Fruit fly (Drosophila melanogaster) whole organism, embryonic: ENCODE data around the gene CG5861.

Experiments
- Asciz ChIP-seq: fragments of 200-800 bp; sonication (Bioruptor generic); optimal IDR thresholded peaks from 2 replicates; lab custom pipeline; 2017; ENCODE audit warnings: missing biosample characterization, mild to moderate bottlenecking, missing genetic modification characterization, missing genetic modification reagents
- CG11696 ChIP-seq: fragments of 200-800 bp; sonication (Bioruptor generic); IDR thresholded peaks from 2 replicates; pipeline ENCODE4 v1.3.6; 2022; ENCODE audit warnings: missing biosample characterization, missing genetic modification characterization
- CG11723 ChIP-seq: fragments of 200-800 bp; sonication (Bioruptor generic); optimal IDR thresholded peaks from 2 replicates; lab custom pipeline; 2017; ENCODE audit warnings: missing biosample characterization, mild to moderate bottlenecking, missing genetic modification characterization
- CG13624 ChIP-seq: fragments of 200-800 bp; sonication (Bioruptor generic); optimal IDR thresholded peaks from 2 replicates; lab custom pipeline; 2016; ENCODE audit warnings: missing biosample characterization, missing genetic modification characterization
- CG13775 ChIP-seq: fragments of 200-800 bp; sonication (Bioruptor generic); optimal IDR thresholded peaks from 3 replicates; lab custom pipeline; 2017; ENCODE audit warnings: missing biosample characterization, mild to moderate bottlenecking, missing genetic modification characterization
- CG14667 ChIP-seq: fragments of 200-800 bp; sonication (Bioruptor generic); IDR thresholded peaks from 2 replicates; pipeline ENCODE4 v1.3.6; 2022; ENCODE audit warnings: missing biosample characterization, missing genetic modification characterization
- CG15073 ChIP-seq: fragments of 200-800 bp; sonication (Bioruptor generic); optimal IDR thresholded peaks from 2 replicates; lab custom pipeline; 2016; ENCODE audit warnings: missing biosample characterization, missing genetic modification characterization
- CG16813 ChIP-seq: fragments of 200-800 bp; sonication (Bioruptor generic); IDR thresholded peaks from 3 replicates; pipeline ENCODE4 v1.3.6; 2022; ENCODE audit warnings: missing biosample characterization, missing genetic modification characterization; ENCODE audit not compliant: partially characterized antibody
- CG18476 ChIP-seq: fragments of 200-800 bp; sonication (Bioruptor generic); optimal IDR thresholded peaks from 2 replicates; lab custom pipeline; 2016; ENCODE audit warnings: missing biosample characterization, mild to moderate bottlenecking, missing genetic modification characterization
- CG2199 ChIP-seq: fragments of 200-800 bp; sonication (Bioruptor generic); IDR thresholded peaks from 3 replicates; pipeline ENCODE4 v1.3.6; 2022; ENCODE audit warnings: missing biosample characterization, missing genetic modification characterization
- CG32772 ChIP-seq: fragments of 200-800 bp; sonication (Bioruptor generic); IDR thresholded peaks from 2 replicates; pipeline ENCODE4 v1.3.6; 2022; ENCODE audit warnings: missing biosample characterization, missing genetic modification characterization
- CG6254 ChIP-seq: fragments of 200-800 bp; sonication (Bioruptor generic); optimal IDR thresholded peaks from 3 replicates; lab custom pipeline; 2017; ENCODE audit warnings: mild to moderate bottlenecking, missing biosample characterization, missing genetic modification reagents, missing genetic modification characterization
- CG7556 ChIP-seq: fragments of 200-800 bp; sonication (Bioruptor generic); optimal IDR thresholded peaks from 2 replicates; lab custom pipeline; 2017; ENCODE audit warnings: missing biosample characterization, mild to moderate bottlenecking, missing genetic modification characterization
- CG8359 ChIP-seq: fragments of 200-800 bp; sonication (Bioruptor generic); optimal IDR thresholded peaks from 2 replicates; lab custom pipeline; 2017; ENCODE audit warnings: missing biosample characterization, mild to moderate bottlenecking, missing genetic modification characterization, borderline replicate concordance
- CG8478 ChIP-seq: fragments of >200 bp; optimal IDR thresholded peaks from 2 replicates; lab custom pipeline; 2018
- CG8924 ChIP-seq: fragments of 200-800 bp; optimal IDR thresholded peaks from 3 replicates; lab custom pipeline; 2019; ENCODE audit warnings: missing biosample characterization, mild to moderate bottlenecking, missing genetic modification characterization, moderate library complexity
- CG9215 ChIP-seq: fragments of 200-800 bp; sonication (Bioruptor generic); IDR thresholded peaks from 2 replicates; pipeline ENCODE4 v1.3.6; 2022; ENCODE audit warnings: missing biosample characterization, missing genetic modification characterization
- CG9932 ChIP-seq: fragments of 200-800 bp; sonication (Bioruptor generic); IDR thresholded peaks from 2 replicates; pipeline ENCODE4 v1.3.6; 2022; ENCODE audit warnings: missing biosample characterization, missing genetic modification characterization
- CTCF ChIP-seq: fragments of 200-800 bp; sonication (Bioruptor generic); optimal IDR thresholded peaks from 2 replicates; lab custom pipeline; 2017; ENCODE audit warnings: missing biosample characterization, mild to moderate bottlenecking, missing genetic modification characterization, moderate library complexity
- Dbx ChIP-seq: fragments of 200-800 bp; sonication (Bioruptor generic); IDR thresholded peaks from 3 replicates; pipeline ENCODE4 v1.3.6; 2022; ENCODE audit warnings: missing biosample characterization, missing genetic modification characterization
- Dip3 ChIP-seq: fragments of 200-800 bp; sonication (Bioruptor generic); optimal IDR thresholded peaks from 3 replicates; lab custom pipeline; 2016; ENCODE audit warnings: missing biosample characterization, missing genetic modification characterization
- Dref ChIP-seq: fragments of 200-800 bp; sonication (Bioruptor generic); IDR thresholded peaks from 2 replicates; pipeline ENCODE4 v1.3.6; 2022; ENCODE audit warnings: missing biosample characterization, missing genetic modification characterization
- ERR ChIP-seq: fragments of 200-800 bp; sonication (Bioruptor generic); optimal IDR thresholded peaks from 2 replicates; lab custom pipeline; 2016; ENCODE audit warnings: missing biosample characterization, missing genetic modification characterization
- Hey ChIP-seq: fragments of 200-800 bp; sonication (Bioruptor generic); optimal IDR thresholded peaks from 3 replicates; lab custom pipeline; 2018; ENCODE audit warnings: missing biosample characterization, mild to moderate bottlenecking, missing genetic modification characterization
- Hsf ChIP-seq: fragments of 200-800 bp; sonication (Bioruptor generic); optimal IDR thresholded peaks from 3 replicates; lab custom pipeline; 2016; ENCODE audit warnings: missing biosample characterization, missing genetic modification characterization
- MESR4 ChIP-seq: fragments of 200-800 bp; sonication (Bioruptor generic); optimal IDR thresholded peaks from 2 replicates; lab custom pipeline; 2018; ENCODE audit warnings: missing biosample characterization, mild to moderate bottlenecking, missing genetic modification characterization, moderate library complexity
- Mad ChIP-seq: fragments of 200-800 bp; sonication (Bioruptor generic); optimal IDR thresholded peaks from 2 replicates; lab custom pipeline; 2016; ENCODE audit warnings: missing biosample characterization, missing genetic modification characterization
- Meics ChIP-seq: fragments of 200-800 bp; sonication (Bioruptor generic); optimal IDR thresholded peaks from 2 replicates; lab custom pipeline; 2017; ENCODE audit warnings: missing biosample characterization, mild to moderate bottlenecking, missing genetic modification characterization
- NC2β ChIP-seq: fragments of 200-800 bp; sonication (Bioruptor generic); optimal IDR thresholded peaks from 2 replicates; lab custom pipeline; 2016; ENCODE audit warnings: missing biosample characterization, missing genetic modification characterization
- Oli ChIP-seq: fragments of 200-800 bp; sonication (Bioruptor generic); optimal IDR thresholded peaks from 2 replicates; lab custom pipeline; 2018; ENCODE audit warnings: missing biosample characterization, mild to moderate bottlenecking, missing genetic modification characterization, moderate library complexity
- ac ChIP-seq: fragments of 200-800 bp; sonication (Bioruptor generic); optimal IDR thresholded peaks from 3 replicates; lab custom pipeline; 2017; ENCODE audit warnings: missing biosample characterization, mild to moderate bottlenecking, missing genetic modification characterization
- ara ChIP-seq: fragments of 200-800 bp; sonication (Bioruptor generic); IDR thresholded peaks from 2 replicates; pipeline ENCODE4 v1.3.6; 2022; ENCODE audit warnings: missing biosample characterization, missing genetic modification characterization
- bab2 ChIP-seq: fragments of 200-800 bp; sonication (Bioruptor generic); optimal IDR thresholded peaks from 2 replicates; lab custom pipeline; 2016; ENCODE audit warnings: missing biosample characterization, missing genetic modification characterization
- bcd ChIP-seq: fragments of 200-800 bp; sonication (Bioruptor generic); optimal IDR thresholded peaks from 2 replicates; lab custom pipeline; 2017; ENCODE audit warnings: missing biosample characterization, mild to moderate bottlenecking, missing genetic modification characterization
- chn ChIP-seq: fragments of 200-800 bp; sonication (Bioruptor generic); optimal IDR thresholded peaks from 2 replicates; lab custom pipeline; 2016; ENCODE audit warnings: missing biosample characterization, missing genetic modification characterization
- crp ChIP-seq, 2 experiments: fragments of 200-800 bp; sonication (Bioruptor generic); optimal IDR thresholded peaks; 2 replicates in 1 of 2; 3 replicates in 1 of 2; lab custom pipeline; 2017; ENCODE audit warnings: missing biosample characterization in 2 of 2, missing genetic modification characterization in 2 of 2, mild to moderate bottlenecking in 1 of 2, moderate library complexity in 1 of 2
- emc ChIP-seq: fragments of 200-800 bp; sonication (Bioruptor generic); optimal IDR thresholded peaks from 2 replicates; lab custom pipeline; 2016; ENCODE audit warnings: missing biosample characterization, missing genetic modification characterization
- klu ChIP-seq: fragments of 200-800 bp; sonication (Bioruptor generic); IDR thresholded peaks from 2 replicates; pipeline ENCODE4 v1.3.6; 2022; ENCODE audit warnings: missing biosample characterization, missing genetic modification characterization
- kni ChIP-seq: fragments of 200-800 bp; sonication (Bioruptor generic); optimal IDR thresholded peaks from 3 replicates; lab custom pipeline; 2017; ENCODE audit warnings: mild to moderate bottlenecking, missing biosample characterization, missing genetic modification reagents, missing genetic modification characterization
- maf-S ChIP-seq: fragments of 200-800 bp; sonication (Bioruptor generic); optimal IDR thresholded peaks from 2 replicates; lab custom pipeline; 2016; ENCODE audit warnings: missing biosample characterization, missing genetic modification characterization
- mam ChIP-seq: fragments of 200-800 bp; sonication (Bioruptor generic); optimal IDR thresholded peaks from 3 replicates; lab custom pipeline; 2016; ENCODE audit warnings: missing biosample characterization, missing genetic modification characterization
- nmo ChIP-seq: fragments of 200-800 bp; sonication (Bioruptor generic); optimal IDR thresholded peaks from 2 replicates; lab custom pipeline; 2018; ENCODE audit warnings: missing biosample characterization, mild to moderate bottlenecking, missing genetic modification characterization, moderate library complexity
- pan ChIP-seq, 4 experiments: fragments of >200 bp in 3 of 4; fragments of 200-800 bp in 1 of 4; sonication (Bioruptor generic) in 1 of 4; optimal IDR thresholded peaks in 3 of 4; IDR thresholded peaks in 1 of 4; 2 replicates each; pipeline versions ENCODE4 v1.3.6 to Lab custom; 2017 to 2022; ENCODE audit warnings: missing biosample characterization in 2 of 4, missing genetic modification characterization in 2 of 4, mixed read lengths in 1 of 4
- sens-2 ChIP-seq: fragments of 200-800 bp; sonication (Bioruptor generic); IDR thresholded peaks from 2 replicates; pipeline ENCODE4 v1.3.6; 2022; ENCODE audit warnings: missing biosample characterization, missing genetic modification characterization
- sima ChIP-seq: fragments of 200-800 bp; sonication (Bioruptor generic); optimal IDR thresholded peaks from 2 replicates; lab custom pipeline; 2016; ENCODE audit warnings: missing biosample characterization, missing genetic modification characterization
- ssp ChIP-seq: fragments of 200-800 bp; sonication (Bioruptor generic); IDR thresholded peaks from 2 replicates; pipeline ENCODE4 v1.3.6; 2022; ENCODE audit warnings: missing biosample characterization, missing genetic modification characterization
- sug ChIP-seq: fragments of 200-800 bp; optimal IDR thresholded peaks from 2 replicates; lab custom pipeline; 2019; ENCODE audit warnings: missing biosample characterization, mild to moderate bottlenecking, missing genetic modification characterization, moderate library complexity
- unpg ChIP-seq: fragments of 200-800 bp; sonication (Bioruptor generic); optimal IDR thresholded peaks from 3 replicates; lab custom pipeline; 2018; ENCODE audit warnings: missing biosample characterization, mild to moderate bottlenecking, missing genetic modification characterization, moderate library complexity
- usp ChIP-seq: fragments of >200 bp; optimal IDR thresholded peaks from 2 replicates; lab custom pipeline; 2017; ENCODE audit warnings: missing biosample characterization, missing genetic modification characterization
- vvl ChIP-seq: fragments of 200-800 bp; sonication (Bioruptor generic); IDR thresholded peaks from 2 replicates; pipeline ENCODE4 v1.3.6; 2022; ENCODE audit warnings: missing biosample characterization, missing genetic modification characterization
- yki ChIP-seq: fragments of >200 bp; optimal IDR thresholded peaks from 3 replicates; lab custom pipeline; 2018
- zfh1 ChIP-seq: fragments of 200-800 bp; sonication (Bioruptor generic); IDR thresholded peaks from 3 replicates; pipeline ENCODE4 v1.3.6; 2022; ENCODE audit warnings: missing biosample characterization, missing genetic modification characterization

The CG5861 gene

dm6 chr2L:16275809-16276178, 31.3 kb downstream of the CG5861 start (continued):
- TF ChIP-seq pan (optimal IDR thresholded peaks at IDR 0.05; lab: Kevin White, UChicago) (no peak), pan (GFP tag; optimal IDR thresholded peaks at IDR 0.05 in 1 of 2, IDR thresholded peaks at IDR 0.05 in 1 of 2) (peak in 1 of 2 experiments; percentile 58), CG13775 (GFP tag; lab: Kevin White, UChicago) (peak; percentile 55), Dip3 (peak; percentile 19), NC2β (GFP tag; lab: Kevin White, UChicago) (no peak), maf-S (GFP tag; lab: Kevin White, UChicago) (no peak), ERR (GFP tag; lab: Kevin White, UChicago) (no peak), Hey (tag; lab: Kevin White, UChicago) (no peak), emc (GFP tag; lab: Kevin White, UChicago) (no peak), chn (GFP tag; lab: Kevin White, UChicago) (no peak), Mad (GFP tag; lab: Kevin White, UChicago) (peak; percentile 13), CG13624 (GFP tag; lab: Kevin White, UChicago) (no peak), kni (GFP tag; lab: Kevin White, UChicago) (no peak), CG2199 (no peak), CG8359 (no peak), CG8478 (lab: Kevin White, UChicago) (no peak), klu (GFP tag; lab: Robert Waterston, UW) (no peak), Meics (GFP tag; lab: Kevin White, UChicago) (peak; percentile 73), ara (GFP tag; lab: Robert Waterston, UW) (no peak), CG15073 (GFP tag; lab: Kevin White, UChicago) (no peak), ssp (peak; percentile 18; the same call in 1 of the 2 replicates), Dref (GFP tag; lab: Robert Waterston, UW) (no peak), zfh1 (GFP tag; lab: Robert Waterston, UW) (peak; percentile 19; the same call in 1 of the 3 replicates), unpg (GFP tag; lab: Kevin White, UChicago) (peak; percentile 55), CTCF (GFP tag; lab: Kevin White, UChicago) (peak; percentile 90), nmo (GFP tag; lab: Kevin White, UChicago) (peak; percentile 53), yki (lab: Kevin White, UChicago) (no peak), CG14667 (GFP tag; lab: Robert Waterston, UW) (no peak), CG8924 (peak; percentile 51), CG9215 (GFP tag; lab: Robert Waterston, UW) (0 out of 2 replicates have a peak, but pooled peaks have one; percentile 33), CG16813 (GFP tag; lab: Robert Waterston, UW) (no peak), CG18476 (GFP tag; lab: Kevin White, UChicago) (peak; percentile 47), sima (GFP tag; lab: Kevin White, UChicago) (no peak), Asciz (GFP tag; lab: Kevin White, UChicago) (peak; percentile 40), CG6254 (peak; percentile 24), Oli (tag; lab: Kevin White, UChicago) (peak; percentile 62), CG11696 (GFP tag; lab: Robert Waterston, UW) (0 out of 2 replicates have a peak, but pooled peaks have one; percentile 30), usp (no peak), mam (GFP tag; lab: Kevin White, UChicago) (no peak), vvl (GFP tag; lab: Robert Waterston, UW) (0 out of 2 replicates have a peak, but pooled peaks have one; percentile 46), sug (tag; lab: Kevin White, UChicago) (no peak), CG7556 (GFP tag; lab: Kevin White, UChicago) (peak; percentile 74), CG9932 (no peak), bcd (GFP tag; lab: Kevin White, UChicago) (peak; percentile 47), sens-2 (no peak), ac (GFP tag; lab: Kevin White, UChicago) (no peak), MESR4 (GFP tag; lab: Kevin White, UChicago) (no peak), Dbx (GFP tag; lab: Robert Waterston, UW) (peak; percentile 44; the same call in 1 of the 3 replicates), Hsf (GFP tag; lab: Kevin White, UChicago) (peak; percentile 10), CG32772 (GFP tag; lab: Robert Waterston, UW) (peak; percentile 42; the same call in 1 of the 2 replicates), crp (GFP tag; optimal IDR thresholded peaks at IDR 0.05; lab: Kevin White, UChicago) (no peak), bab2 (GFP tag; lab: Kevin White, UChicago) (peak; percentile 16), CG11723 (peak; percentile 22)
